Fruit fly (Drosophila melanogaster) whole organism, embryonic: ENCODE results near the gene mts.

ENCODE experiments used
- Atf-2 ChIP-seq: fragments of 200-800 bp; sonication (Bioruptor generic); optimal IDR thresholded peaks from 2 replicates; lab custom pipeline; 2016; ENCODE audit warnings: missing biosample characterization, missing genetic modification characterization
- CG10565 ChIP-seq: fragments of 200-800 bp; sonication (Bioruptor generic); optimal IDR thresholded peaks from 3 replicates; lab custom pipeline; 2016; ENCODE audit warnings: missing biosample characterization, mild to moderate bottlenecking, missing genetic modification characterization
- CG11398 ChIP-seq: fragments of 200-800 bp; sonication (Bioruptor generic); optimal IDR thresholded peaks from 2 replicates; lab custom pipeline; 2016; ENCODE audit warnings: missing biosample characterization, missing genetic modification characterization
- CG11504 ChIP-seq: fragments of 200-800 bp; sonication (Bioruptor generic); optimal IDR thresholded peaks from 3 replicates; lab custom pipeline; 2019; ENCODE audit warnings: missing biosample characterization, mild to moderate bottlenecking, missing genetic modification characterization, moderate library complexity
- CG11560 ChIP-seq: fragments of 200-800 bp; sonication (Bioruptor generic); IDR thresholded peaks from 3 replicates; pipeline ENCODE4 v1.3.6; 2022; ENCODE audit warnings: missing biosample characterization, missing genetic modification characterization
- CG12071 ChIP-seq: fragments of 200-800 bp; sonication (Bioruptor generic); optimal IDR thresholded peaks from 3 replicates; lab custom pipeline; 2018; ENCODE audit warnings: missing biosample characterization, mild to moderate bottlenecking, missing genetic modification characterization
- CG12299 ChIP-seq: fragments of 200-800 bp; sonication (Bioruptor generic); optimal IDR thresholded peaks from 2 replicates; lab custom pipeline; 2018; ENCODE audit warnings: missing biosample characterization, mild to moderate bottlenecking, missing genetic modification characterization
- CG12659 ChIP-seq: fragments of 200-800 bp; sonication (Bioruptor generic); optimal IDR thresholded peaks from 3 replicates; lab custom pipeline; 2017; ENCODE audit warnings: mild to moderate bottlenecking, missing biosample characterization, missing genetic modification reagents, missing genetic modification characterization
- CG13775 ChIP-seq: fragments of 200-800 bp; sonication (Bioruptor generic); optimal IDR thresholded peaks from 3 replicates; lab custom pipeline; 2017; ENCODE audit warnings: missing biosample characterization, mild to moderate bottlenecking, missing genetic modification characterization
- CG14860 ChIP-seq: fragments of 200-800 bp; sonication (Bioruptor generic); IDR thresholded peaks from 3 replicates; pipeline ENCODE4 v1.3.6; 2022; ENCODE audit warnings: missing biosample characterization, missing genetic modification characterization; ENCODE audit not compliant: partially characterized antibody
- CG15073 ChIP-seq: fragments of 200-800 bp; sonication (Bioruptor generic); optimal IDR thresholded peaks from 2 replicates; lab custom pipeline; 2016; ENCODE audit warnings: missing biosample characterization, missing genetic modification characterization
- CG1647 ChIP-seq: fragments of 200-800 bp; sonication (Bioruptor generic); optimal IDR thresholded peaks from 3 replicates; lab custom pipeline; 2016; ENCODE audit warnings: missing biosample characterization, missing genetic modification characterization
- CG17328 ChIP-seq: fragments of 200-800 bp; sonication (Bioruptor generic); IDR thresholded peaks from 2 replicates; pipeline ENCODE4 v1.3.6; 2022; ENCODE audit warnings: missing biosample characterization, missing genetic modification characterization
- CG2120 ChIP-seq: fragments of 200-800 bp; sonication (Bioruptor generic); optimal IDR thresholded peaks from 3 replicates; lab custom pipeline; 2016; ENCODE audit warnings: missing biosample characterization, missing genetic modification characterization
- CG30403 ChIP-seq: fragments of 200-800 bp; sonication (Bioruptor generic); optimal IDR thresholded peaks from 3 replicates; lab custom pipeline; 2016; ENCODE audit warnings: missing biosample characterization, missing genetic modification characterization
- CG31224 ChIP-seq: fragments of 200-800 bp; sonication (Bioruptor generic); IDR thresholded peaks from 2 replicates; pipeline ENCODE4 v1.3.6; 2022; ENCODE audit warnings: missing biosample characterization, missing genetic modification characterization
- CG33557 ChIP-seq: fragments of 200-800 bp; sonication (Bioruptor generic); optimal IDR thresholded peaks from 2 replicates; lab custom pipeline; 2019; ENCODE audit warnings: missing biosample characterization, mild to moderate bottlenecking, missing genetic modification characterization, moderate library complexity
- CG5245 ChIP-seq: fragments of 200-800 bp; sonication (Bioruptor generic); optimal IDR thresholded peaks from 3 replicates; lab custom pipeline; 2016; ENCODE audit warnings: missing biosample characterization, missing genetic modification characterization
- CG6854 ChIP-seq: fragments of 200-800 bp; sonication (Bioruptor generic); optimal IDR thresholded peaks from 3 replicates; lab custom pipeline; 2017; ENCODE audit warnings: missing biosample characterization, mild to moderate bottlenecking, missing genetic modification characterization
- CG9797 ChIP-seq: fragments of 200-800 bp; sonication (Bioruptor generic); optimal IDR thresholded peaks from 3 replicates; lab custom pipeline; 2018; ENCODE audit warnings: missing biosample characterization, mild to moderate bottlenecking, missing genetic modification characterization
- Ets65A ChIP-seq: fragments of 200-800 bp; sonication (Bioruptor generic); peaks from one replicate; lab custom pipeline; 2016; ENCODE audit warnings: missing biosample characterization, missing genetic modification characterization
- Fer3 ChIP-seq: fragments of 200-800 bp; sonication (Bioruptor generic); optimal IDR thresholded peaks from 2 replicates; lab custom pipeline; 2018; ENCODE audit warnings: missing biosample characterization, mild to moderate bottlenecking, missing genetic modification characterization, moderate library complexity
- GATAe ChIP-seq: fragments of 200-800 bp; sonication (Bioruptor generic); conservative IDR thresholded peaks from 2 replicates; pipeline ENCODE4 v1.3.6; 2022; ENCODE audit warnings: missing biosample characterization, missing genetic modification characterization
- Hey ChIP-seq: fragments of 200-800 bp; sonication (Bioruptor generic); optimal IDR thresholded peaks from 3 replicates; lab custom pipeline; 2018; ENCODE audit warnings: missing biosample characterization, mild to moderate bottlenecking, missing genetic modification characterization
- Mes4 ChIP-seq: fragments of 200-800 bp; sonication (Bioruptor generic); optimal IDR thresholded peaks from 2 replicates; lab custom pipeline; 2016; ENCODE audit warnings: missing biosample characterization, missing genetic modification characterization
- NC2α ChIP-seq: fragments of 200-800 bp; sonication (Bioruptor generic); optimal IDR thresholded peaks from 2 replicates; lab custom pipeline; 2016; ENCODE audit warnings: missing biosample characterization, missing genetic modification characterization
- Oli ChIP-seq: fragments of 200-800 bp; sonication (Bioruptor generic); optimal IDR thresholded peaks from 2 replicates; lab custom pipeline; 2018; ENCODE audit warnings: missing biosample characterization, mild to moderate bottlenecking, missing genetic modification characterization, moderate library complexity
- Sry-β ChIP-seq: fragments of 200-800 bp; sonication (Bioruptor generic); optimal IDR thresholded peaks from 2 replicates; lab custom pipeline; 2018; ENCODE audit warnings: missing biosample characterization, mild to moderate bottlenecking, missing genetic modification characterization, moderate library complexity
- Taf1 ChIP-seq: fragments of 200-800 bp; sonication (Bioruptor generic); IDR thresholded peaks from 2 replicates; pipeline ENCODE4 v1.3.6; 2022; ENCODE audit warnings: missing biosample characterization, missing genetic modification characterization
- Usf ChIP-seq: fragments of 200-800 bp; sonication (Bioruptor generic); optimal IDR thresholded peaks from 2 replicates; lab custom pipeline; 2017; ENCODE audit warnings: missing genotype, missing biosample characterization, missing genetic modification characterization
- Xbp1 ChIP-seq: fragments of 200-800 bp; sonication (Bioruptor generic); optimal IDR thresholded peaks from 3 replicates; lab custom pipeline; 2016; ENCODE audit warnings: missing biosample characterization, mild to moderate bottlenecking, missing genetic modification characterization
- abd-A ChIP-seq: fragments of 200-800 bp; sonication (Bioruptor generic); optimal IDR thresholded peaks from 3 replicates; lab custom pipeline; 2019; ENCODE audit warnings: missing biosample characterization, mild to moderate bottlenecking, missing genetic modification characterization, moderate library complexity
- ac ChIP-seq: fragments of 200-800 bp; sonication (Bioruptor generic); optimal IDR thresholded peaks from 3 replicates; lab custom pipeline; 2017; ENCODE audit warnings: missing biosample characterization, mild to moderate bottlenecking, missing genetic modification characterization
- bsh ChIP-seq, 2 experiments: fragments of 200-800 bp; sonication (Bioruptor generic); optimal IDR thresholded peaks; 2 replicates each; lab custom pipeline; 2017 to 2018; ENCODE audit warnings: mild to moderate bottlenecking in 2 of 2, missing biosample characterization in 2 of 2, missing genetic modification characterization in 2 of 2, moderate library complexity in 1 of 2
- ftz-f1 ChIP-seq: fragments of 200-800 bp; sonication (Bioruptor generic); optimal IDR thresholded peaks from 2 replicates; lab custom pipeline; 2016; ENCODE audit warnings: missing biosample characterization, missing genetic modification characterization
- fu2 ChIP-seq: fragments of 200-800 bp; sonication (Bioruptor generic); optimal IDR thresholded peaks from 2 replicates; lab custom pipeline; 2016; ENCODE audit warnings: missing biosample characterization, missing genetic modification characterization
- lab ChIP-seq: fragments of 200-800 bp; sonication (Bioruptor generic); optimal IDR thresholded peaks from 3 replicates; lab custom pipeline; 2017; ENCODE audit warnings: missing biosample characterization, missing genetic modification characterization, mild to moderate bottlenecking, moderate library complexity, missing genetic modification reagents
- lilli ChIP-seq: fragments of 200-800 bp; sonication (Bioruptor generic); optimal IDR thresholded peaks from 3 replicates; lab custom pipeline; 2016; ENCODE audit warnings: missing biosample characterization, missing genetic modification characterization
- mam ChIP-seq: fragments of 200-800 bp; sonication (Bioruptor generic); optimal IDR thresholded peaks from 3 replicates; lab custom pipeline; 2016; ENCODE audit warnings: missing biosample characterization, missing genetic modification characterization
- nmo ChIP-seq: fragments of 200-800 bp; sonication (Bioruptor generic); optimal IDR thresholded peaks from 2 replicates; lab custom pipeline; 2018; ENCODE audit warnings: missing biosample characterization, mild to moderate bottlenecking, missing genetic modification characterization, moderate library complexity
- pita ChIP-seq: fragments of 200-800 bp; sonication (Bioruptor generic); optimal IDR thresholded peaks from 2 replicates; lab custom pipeline; 2017; ENCODE audit warnings: missing biosample characterization, mild to moderate bottlenecking, missing genetic modification characterization
- salm ChIP-seq: fragments of 200-800 bp; sonication (Bioruptor generic); optimal IDR thresholded peaks from 2 replicates; lab custom pipeline; 2018; ENCODE audit warnings: missing biosample characterization, mild to moderate bottlenecking, missing genetic modification characterization
- schlank ChIP-seq: fragments of 200-800 bp; sonication (Bioruptor generic); optimal IDR thresholded peaks from 2 replicates; lab custom pipeline; 2018; ENCODE audit warnings: missing biosample characterization, mild to moderate bottlenecking, missing genetic modification characterization
- sens ChIP-seq: fragments of 200-800 bp; sonication (Bioruptor generic); peaks from one replicate; lab custom pipeline; 2016; ENCODE audit warnings: missing biosample characterization, missing genetic modification characterization
- sisA ChIP-seq: fragments of 200-800 bp; sonication (Bioruptor generic); IDR thresholded peaks from 2 replicates; pipeline ENCODE4 v1.3.6; 2022; ENCODE audit warnings: missing biosample characterization, missing genetic modification characterization
- sna ChIP-seq: fragments of 200-800 bp; sonication (Bioruptor generic); IDR thresholded peaks from 2 replicates; pipeline ENCODE4 v1.3.6; 2022; ENCODE audit warnings: missing biosample characterization, missing genetic modification characterization; ENCODE audit not compliant: partially characterized antibody
- tap ChIP-seq: fragments of 200-800 bp; optimal IDR thresholded peaks from 3 replicates; lab custom pipeline; 2019; ENCODE audit warnings: missing biosample characterization, mild to moderate bottlenecking, missing genetic modification characterization, moderate library complexity
- tgo ChIP-seq: fragments of 200-800 bp; sonication (Bioruptor generic); IDR thresholded peaks from 3 replicates; pipeline ENCODE4 v1.3.6; 2022; ENCODE audit warnings: missing biosample characterization, missing genetic modification characterization
- tio ChIP-seq: fragments of 200-800 bp; sonication (Bioruptor generic); optimal IDR thresholded peaks from 2 replicates; lab custom pipeline; 2017; ENCODE audit warnings: missing biosample characterization, missing genetic modification characterization, inconsistent platforms
- trem ChIP-seq: fragments of 200-800 bp; optimal IDR thresholded peaks from 3 replicates; lab custom pipeline; 2019; ENCODE audit warnings: missing biosample characterization, mild to moderate bottlenecking, missing genetic modification characterization, moderate library complexity

Gene mts

dm6 chr2L:7799804-7800433 is 27.5 kb upstream of the mts start, which contains the start of the genes Herp and r2d2 (continued):
- TF ChIP-seq Fer3 (tag; lab: Kevin White, UChicago) = peak; percentile 89
- peak; percentile 96 for TF ChIP-seq mam (GFP tag; lab: Kevin White, UChicago)
- peak in 1 of 2 experiments; percentile 85 for TF ChIP-seq bsh (GFP tag; optimal IDR thresholded peaks at IDR 0.05; lab: Kevin White, UChicago)
- TF ChIP-seq CG1647 (GFP tag; lab: Kevin White, UChicago) = peak; percentile 94
- TF ChIP-seq CG11398 = peak; percentile 85
- TF ChIP-seq CG14860 (GFP tag; lab: Robert Waterston, UW) = peak; percentile 58; the same call in 1 of the 3 replicates
- TF ChIP-seq CG12659 = peak; percentile 91
- TF ChIP-seq CG30403 = peak; percentile 96
- TF ChIP-seq lab (GFP tag; lab: Kevin White, UChicago) = peak; percentile 93
- peak; percentile 99 for TF ChIP-seq Ets65A (GFP tag; lab: Kevin White, UChicago)
- peak; percentile 74 for TF ChIP-seq CG10565 (GFP tag; lab: Kevin White, UChicago)
- peak; percentile 93 for TF ChIP-seq fu2
- TF ChIP-seq CG12299 = peak; percentile 88
- peak; percentile 99 for TF ChIP-seq trem (tag; lab: Kevin White, UChicago)
- peak; percentile 98 for TF ChIP-seq Sry-β (GFP tag; lab: Kevin White, UChicago)
- peak; percentile 83 for TF ChIP-seq CG5245 (GFP tag; lab: Kevin White, UChicago)
- peak; percentile 91 for TF ChIP-seq tgo
- no peak for TF ChIP-seq abd-A
- TF ChIP-seq Taf1 = peak; percentile 81
- peak; percentile 87 for TF ChIP-seq CG33557 (GFP tag; lab: Kevin White, UChicago)
- TF ChIP-seq CG11504 = peak; percentile 90
- peak; percentile 82 for TF ChIP-seq Hey (tag; lab: Kevin White, UChicago)
- TF ChIP-seq CG13775 (GFP tag; lab: Kevin White, UChicago) = peak; percentile 93
- peak; percentile 93 for TF ChIP-seq nmo (GFP tag; lab: Kevin White, UChicago)
- peak; percentile 85 for TF ChIP-seq schlank (tag; lab: Kevin White, UChicago)
- peak; percentile 74 for TF ChIP-seq salm (tag; lab: Kevin White, UChicago)
- peak; percentile 95 for TF ChIP-seq lilli (GFP tag; lab: Kevin White, UChicago)
- TF ChIP-seq CG11560 (tag; lab: Robert Waterston, UW) = peak; percentile 83
- TF ChIP-seq tio (GFP tag; lab: Kevin White, UChicago) = peak; percentile 87
- peak; percentile 60 for TF ChIP-seq CG9797 (GFP tag; lab: Kevin White, UChicago)
- TF ChIP-seq CG12071 (GFP tag; lab: Kevin White, UChicago) = peak; percentile 84
- peak; percentile 80 for TF ChIP-seq sna (GFP tag; lab: Robert Waterston, UW)
- peak; percentile 84 for TF ChIP-seq NC2α (GFP tag; lab: Kevin White, UChicago)
- TF ChIP-seq sisA (GFP tag; lab: Robert Waterston, UW) = peak; percentile 90
- TF ChIP-seq Usf (GFP tag; lab: Kevin White, UChicago) = peak; percentile 80
- peak; percentile 81 for TF ChIP-seq CG31224
- peak; percentile 55 for TF ChIP-seq CG15073 (GFP tag; lab: Kevin White, UChicago)
- TF ChIP-seq ftz-f1 (GFP tag; lab: Kevin White, UChicago) = peak; percentile 61
- TF ChIP-seq Oli = peak; percentile 83
- peak; percentile 92 for TF ChIP-seq Atf-2 (GFP tag; lab: Kevin White, UChicago)
- TF ChIP-seq ac = peak; percentile 72
- peak; percentile 73 for TF ChIP-seq CG17328 (GFP tag; lab: Robert Waterston, UW)
- peak; percentile 96 for TF ChIP-seq CG2120 (GFP tag; lab: Kevin White, UChicago)
- TF ChIP-seq CG6854 = peak; percentile 82
- peak; percentile 31; the same call in 1 of the 2 replicates for TF ChIP-seq GATAe (GFP tag; lab: Robert Waterston, UW)
- TF ChIP-seq Mes4 (GFP tag; lab: Kevin White, UChicago) = peak; percentile 86
- peak; percentile 81 for TF ChIP-seq tap (tag; lab: Kevin White, UChicago)
- no peak for TF ChIP-seq pita (GFP tag; lab: Kevin White, UChicago)
- peak; percentile 98 for TF ChIP-seq sens (GFP tag; lab: Kevin White, UChicago)
- TF ChIP-seq Xbp1 (GFP tag; lab: Kevin White, UChicago) = peak; percentile 100
